Worm (Caenorhabditis elegans) whole organism, L1 larva: Measurements from ENCODE around the gene nas-4.
A peak's percentile ranks its signal among the peaks of the same experiment; 100 is the strongest.

Experiments
- C04F5.9 ChIP-seq: sonication (generic microtip); optimal IDR thresholded peaks from 2 replicates; lab custom pipeline; 2016; ENCODE audit warnings: missing genetic modification characterization, missing compliant biosample characterization
- C16A3.4 ChIP-seq: fragments of 150-350 bp; optimal IDR thresholded peaks from 2 replicates; lab custom pipeline; 2014; ENCODE audit warnings: missing biosample characterization, missing genetic modification characterization
- C34B4.2 ChIP-seq: sonication (generic microtip); optimal IDR thresholded peaks from 2 replicates; lab custom pipeline; 2017; ENCODE audit warnings: mild to moderate bottlenecking, missing genetic modification characterization, missing compliant biosample characterization
- F16B12.6 ChIP-seq: fragments of 150-350 bp; optimal IDR thresholded peaks from 2 replicates; lab custom pipeline; 2014; ENCODE audit warnings: missing biosample characterization, missing genetic modification characterization
- Y116A8C.19 ChIP-seq: sonication (generic microtip); optimal IDR thresholded peaks from 2 replicates; lab custom pipeline; 2016; ENCODE audit warnings: missing compliant biosample characterization, missing genetic modification characterization, borderline replicate concordance
- alr-1 ChIP-seq: fragments of 200-800 bp; sonication (Bioruptor generic); optimal IDR thresholded peaks from 2 replicates; lab custom pipeline; 2018; ENCODE audit warnings: borderline replicate concordance, mild to moderate bottlenecking, missing genetic modification characterization, missing compliant biosample characterization
- ama-1 ChIP-seq: fragments of 150-350 bp; optimal IDR thresholded peaks from 2 replicates; lab custom pipeline; 2014
- blmp-1 ChIP-seq: fragments of 150-350 bp; optimal IDR thresholded peaks from 2 replicates; lab custom pipeline; 2014; ENCODE audit warnings: missing biosample characterization, missing genetic modification characterization
- ceh-88 ChIP-seq: fragments of 200-800 bp; sonication (Bioruptor generic); IDR thresholded peaks from 2 replicates; pipeline ENCODE4 v1.3.6; 2022; ENCODE audit warnings: missing genetic modification characterization, missing compliant biosample characterization
- ceh-90 ChIP-seq: sonication (generic microtip); optimal IDR thresholded peaks from 2 replicates; lab custom pipeline; 2016; ENCODE audit warnings: missing genetic modification characterization, missing compliant biosample characterization
- dpl-1 ChIP-seq, 3 experiments: fragments of 150-350 bp in 2 of 3; sonication (generic microtip) in 1 of 3; optimal IDR thresholded peaks; 2 replicates each; lab custom pipeline; 2014 to 2017; ENCODE audit warnings: missing biosample characterization in 3 of 3, missing genetic modification characterization in 3 of 3, missing genetic modification reagents in 3 of 3
- efl-1 ChIP-seq, 4 experiments: fragments of 150-350 bp; optimal IDR thresholded peaks in 3 of 4; peaks in 1 of 4; 1 replicate in 1 of 4; 2 replicates in 3 of 4; lab custom pipeline; 2014; ENCODE audit warnings: missing biosample characterization in 2 of 4, missing genetic modification characterization in 2 of 4, missing genetic modification reagents in 2 of 4
- elt-3 ChIP-seq, 6 experiments: fragments of 150-350 bp in 1 of 6; sonication (generic microtip); optimal IDR thresholded peaks; 2 replicates each; lab custom pipeline; 2017 to 2018; ENCODE audit warnings: missing biosample characterization in 6 of 6, missing genetic modification characterization in 6 of 6, inconsistent platforms in 1 of 6
- fkh-10 ChIP-seq: sonication (generic microtip); optimal IDR thresholded peaks from 2 replicates; lab custom pipeline; 2017; ENCODE audit warnings: missing biosample characterization, missing genetic modification reagents, missing genetic modification characterization
- fkh-8 ChIP-seq: sonication (generic microtip); optimal IDR thresholded peaks from 2 replicates; lab custom pipeline; 2016; ENCODE audit warnings: mild to moderate bottlenecking, missing genetic modification characterization, missing compliant biosample characterization
- fos-1 ChIP-seq: fragments of 150-350 bp; optimal IDR thresholded peaks from 2 replicates; lab custom pipeline; 2014; ENCODE audit warnings: missing biosample characterization, missing genetic modification characterization
- grh-1 ChIP-seq: fragments of 200-800 bp; sonication (Bioruptor generic); IDR thresholded peaks from 2 replicates; pipeline ENCODE4 v1.3.6; 2022; ENCODE audit warnings: missing genetic modification reagents, missing genetic modification characterization, missing compliant biosample characterization
- hlh-17 ChIP-seq: fragments of 200-800 bp; sonication (Bioruptor generic); optimal IDR thresholded peaks from 2 replicates; lab custom pipeline; 2018; ENCODE audit warnings: missing genetic modification characterization, mild to moderate bottlenecking, missing compliant biosample characterization, moderate library complexity, borderline replicate concordance
- hlh-4 ChIP-seq: sonication (generic microtip); optimal IDR thresholded peaks from 2 replicates; lab custom pipeline; 2016; ENCODE audit warnings: mild to moderate bottlenecking, missing genetic modification characterization, missing compliant biosample characterization
- hpl-2 ChIP-seq: fragments of 150-350 bp; optimal IDR thresholded peaks from 2 replicates; lab custom pipeline; 2014; ENCODE audit warnings: missing biosample characterization, missing genetic modification reagents, missing genetic modification characterization
- irx-1 ChIP-seq: sonication (generic microtip); optimal IDR thresholded peaks from 2 replicates; lab custom pipeline; 2016; ENCODE audit warnings: missing genetic modification characterization, missing compliant biosample characterization
- lin-15B ChIP-seq: fragments of 150-350 bp; sonication (generic microtip); optimal IDR thresholded peaks from 3 replicates; lab custom pipeline; 2014; ENCODE audit warnings: missing biosample characterization, missing genetic modification characterization
- lin-35 ChIP-seq, 2 experiments: fragments of 150-350 bp; optimal IDR thresholded peaks; 2 replicates each; lab custom pipeline; 2014; ENCODE audit warnings: missing biosample characterization in 2 of 2, missing genetic modification characterization in 2 of 2, missing genetic modification reagents in 2 of 2
- lin-39 ChIP-seq: fragments of 150-350 bp; optimal IDR thresholded peaks from 2 replicates; lab custom pipeline; 2014; ENCODE audit warnings: missing biosample characterization, missing genetic modification reagents, missing genetic modification characterization
- lsy-2 ChIP-seq, 2 experiments: fragments of 150-350 bp; optimal IDR thresholded peaks; 2 replicates each; lab custom pipeline; 2014; ENCODE audit warnings: missing biosample characterization in 2 of 2, missing genetic modification characterization in 2 of 2
- mab-9 ChIP-seq: fragments of 200-800 bp; sonication (Bioruptor generic); IDR thresholded peaks from 2 replicates; pipeline ENCODE4 v1.3.6; 2022; ENCODE audit warnings: missing genetic modification reagents, missing genetic modification characterization, missing compliant biosample characterization
- mef-2 ChIP-seq: fragments of 150-350 bp; optimal IDR thresholded peaks from 2 replicates; lab custom pipeline; 2014; ENCODE audit warnings: missing biosample characterization, missing genetic modification characterization
- nhr-12 ChIP-seq: sonication (generic microtip); optimal IDR thresholded peaks from 2 replicates; lab custom pipeline; 2017; ENCODE audit warnings: missing biosample characterization, missing genetic modification characterization
- nhr-19 ChIP-seq: fragments of 200-800 bp; sonication (Bioruptor generic); conservative IDR thresholded peaks from 2 replicates; pipeline ENCODE4 v1.3.6; 2022; ENCODE audit warnings: missing genetic modification characterization, missing compliant biosample characterization
- nhr-71 ChIP-seq: sonication (generic microtip); optimal IDR thresholded peaks from 2 replicates; lab custom pipeline; 2016; ENCODE audit warnings: mild to moderate bottlenecking, missing genetic modification characterization, moderate library complexity, missing compliant biosample characterization
- nhr-76 ChIP-seq: sonication (generic microtip); optimal IDR thresholded peaks from 2 replicates; lab custom pipeline; 2017; ENCODE audit warnings: missing biosample characterization, missing genetic modification characterization
- nhr-77 ChIP-seq: fragments of 150-350 bp; optimal IDR thresholded peaks from 2 replicates; lab custom pipeline; 2014; ENCODE audit warnings: missing biosample characterization, missing genetic modification characterization
- nhr-84 ChIP-seq: sonication (generic microtip); optimal IDR thresholded peaks from 2 replicates; lab custom pipeline; 2017; ENCODE audit warnings: missing biosample characterization, missing genetic modification characterization
- pag-3 ChIP-seq: sonication (generic microtip); optimal IDR thresholded peaks from 2 replicates; lab custom pipeline; 2017; ENCODE audit warnings: missing genetic modification characterization, mild to moderate bottlenecking, missing compliant biosample characterization, antibody characterized with exemption, borderline replicate concordance; ENCODE audit not compliant: insufficient read depth
- pax-3 ChIP-seq: fragments of 200-800 bp; sonication (Bioruptor generic); optimal IDR thresholded peaks from 2 replicates; lab custom pipeline; 2018; ENCODE audit warnings: mild to moderate bottlenecking, missing genetic modification characterization, moderate library complexity, missing compliant biosample characterization
- rnt-1 ChIP-seq: sonication (generic microtip); optimal IDR thresholded peaks from 2 replicates; lab custom pipeline; 2016; ENCODE audit warnings: mild to moderate bottlenecking, missing genetic modification characterization, moderate library complexity, missing compliant biosample characterization
- skn-1 ChIP-seq: fragments of 150-350 bp; optimal IDR thresholded peaks from 2 replicates; lab custom pipeline; 2014; ENCODE audit warnings: missing biosample characterization, missing genetic modification characterization
- snpc-4 ChIP-seq: fragments of 150-350 bp; optimal IDR thresholded peaks from 2 replicates; lab custom pipeline; 2014; ENCODE audit warnings: missing biosample characterization, missing genetic modification characterization
- snu-23 ChIP-seq: sonication (generic microtip); optimal IDR thresholded peaks from 2 replicates; lab custom pipeline; 2016; ENCODE audit warnings: missing genetic modification characterization, missing compliant biosample characterization
- sox-4 ChIP-seq: sonication (generic microtip); optimal IDR thresholded peaks from 2 replicates; lab custom pipeline; 2016; ENCODE audit warnings: missing genetic modification characterization, missing compliant biosample characterization
- sptf-1 ChIP-seq: fragments of 150-350 bp; optimal IDR thresholded peaks from 2 replicates; lab custom pipeline; 2014; ENCODE audit warnings: missing biosample characterization, missing genetic modification characterization
- sup-37 ChIP-seq: fragments of 200-800 bp; sonication (Bioruptor generic); optimal IDR thresholded peaks from 2 replicates; lab custom pipeline; 2018; ENCODE audit warnings: mild to moderate bottlenecking, missing genetic modification characterization, missing compliant biosample characterization
- swsn-7 ChIP-seq: sonication (generic microtip); optimal IDR thresholded peaks from 2 replicates; lab custom pipeline; 2016; ENCODE audit warnings: missing genetic modification characterization, missing compliant biosample characterization
- tbx-2 ChIP-seq: sonication (generic microtip); optimal IDR thresholded peaks from 2 replicates; lab custom pipeline; 2016; ENCODE audit warnings: missing genetic modification characterization, missing compliant biosample characterization
- unc-130 ChIP-seq: fragments of 150-350 bp; optimal IDR thresholded peaks from 2 replicates; lab custom pipeline; 2017; ENCODE audit warnings: missing biosample characterization, missing genetic modification characterization, inconsistent platforms
- unc-62 ChIP-seq: fragments of 150-350 bp; optimal IDR thresholded peaks from 2 replicates; lab custom pipeline; 2014; ENCODE audit warnings: missing biosample characterization, missing genetic modification reagents, missing genetic modification characterization
- unc-86 ChIP-seq: sonication (generic microtip); optimal IDR thresholded peaks from 2 replicates; lab custom pipeline; 2016; ENCODE audit warnings: missing genetic modification characterization, missing compliant biosample characterization
- vab-15 ChIP-seq: sonication (generic microtip); optimal IDR thresholded peaks from 2 replicates; lab custom pipeline; 2017; ENCODE audit warnings: missing genotype, mild to moderate bottlenecking, missing genetic modification characterization, missing compliant biosample characterization
- zip-4 ChIP-seq: fragments of 200-800 bp; sonication (Bioruptor generic); optimal IDR thresholded peaks from 2 replicates; lab custom pipeline; 2018; ENCODE audit warnings: mild to moderate bottlenecking, missing genetic modification characterization, moderate library complexity, missing compliant biosample characterization
- ztf-4 ChIP-seq: fragments of 150-350 bp; optimal IDR thresholded peaks from 2 replicates; lab custom pipeline; 2014; ENCODE audit warnings: missing biosample characterization, missing genetic modification characterization

nas-4 gene

DNA sequence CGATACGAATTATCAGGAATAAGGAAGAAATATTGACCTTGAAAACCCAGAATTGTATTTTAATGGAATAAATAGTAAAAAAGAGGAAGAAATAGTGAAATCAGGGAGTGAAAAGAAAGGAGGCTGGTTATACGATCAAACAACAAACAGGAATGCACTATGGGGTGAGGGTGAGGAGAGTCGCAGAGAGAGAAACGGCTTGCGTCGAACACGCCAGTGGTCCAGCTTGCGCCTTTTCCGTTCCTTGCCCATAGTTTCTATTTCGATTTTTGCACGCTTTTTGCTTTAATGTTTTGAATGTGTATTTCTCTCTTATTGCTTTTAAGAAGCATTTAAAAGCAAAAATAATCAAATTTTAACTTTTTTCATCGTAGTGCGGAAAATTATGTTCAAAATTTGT is 38.2 kb upstream of the nas-4 start (continued):
- TF ChIP-seq pag-3 (tag; lab: Kevin White, UChicago) (no peak), unc-62 (GFP tag; lab: Kevin White, UChicago) (no peak), unc-130 (tag; lab: Kevin White, UChicago) (no peak), dpl-1 (GFP tag; optimal IDR thresholded peaks at IDR 0.05; lab: Kevin White, UChicago) (peak; percentile 73 to 79 (median 76)), zip-4 (GFP tag; lab: Kevin White, UChicago) (no peak), Y116A8C.19 (tag; lab: Kevin White, UChicago) (no peak), nhr-12 (tag; lab: Kevin White, UChicago) (no peak), C04F5.9 (tag; lab: Kevin White, UChicago) (no peak), fkh-8 (tag; lab: Kevin White, UChicago) (peak; percentile 75), nhr-77 (tag; lab: Kevin White, UChicago) (peak; percentile 85), vab-15 (tag; lab: Kevin White, UChicago) (no peak)

DNA sequence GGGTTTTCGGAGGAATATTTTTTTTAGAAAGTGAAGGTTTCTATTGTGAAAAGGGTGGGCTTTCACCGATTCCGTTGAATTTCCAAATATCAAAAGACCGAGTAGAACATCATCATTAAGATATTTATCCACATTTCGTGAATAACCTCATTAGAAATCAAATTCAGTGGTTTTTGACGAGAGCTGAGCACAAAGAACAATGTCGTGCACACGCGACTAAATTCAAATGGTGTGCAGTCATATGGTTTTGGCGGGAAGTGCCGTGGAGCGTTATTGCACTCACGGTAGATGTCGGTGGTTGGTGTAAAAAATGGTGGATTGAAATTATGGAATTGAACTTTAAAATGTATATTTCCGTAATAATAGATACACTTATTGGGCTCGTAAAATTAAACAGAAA is 37.2 kb upstream of the nas-4 start:
- TF ChIP-seq swsn-7 (tag; lab: Kevin White, UChicago): no peak
- no peak for TF ChIP-seq nhr-77 (tag; lab: Kevin White, UChicago)
- no peak for TF ChIP-seq nhr-12 (tag; lab: Kevin White, UChicago)
- TF ChIP-seq alr-1 (tag; lab: Kevin White, UChicago): no peak
- TF ChIP-seq snu-23 (GFP tag; lab: Kevin White, UChicago): no peak
- TF ChIP-seq hlh-17: no peak
- TF ChIP-seq efl-1 (optimal IDR thresholded peaks at IDR 0.05; lab: Kevin White, UChicago): peak; percentile 38 to 75
- peak; percentile 53 to 94 for TF ChIP-seq efl-1 (GFP tag; optimal IDR thresholded peaks at IDR 0.05 in 1 of 2; lab: Kevin White, UChicago)
- peak; percentile 20 to 76 (median 64) for TF ChIP-seq dpl-1 (GFP tag; optimal IDR thresholded peaks at IDR 0.05; lab: Kevin White, UChicago)
- no peak for TF ChIP-seq fkh-10
- TF ChIP-seq grh-1: no peak
- TF ChIP-seq ceh-90: no peak
- no peak for TF ChIP-seq F16B12.6 (tag; lab: Kevin White, UChicago)
- TF ChIP-seq nhr-19 (GFP tag; lab: Robert Waterston, UW): no peak
- no peak for TF ChIP-seq tbx-2
- no peak for TF ChIP-seq lin-39 (tag; lab: Kevin White, UChicago)
- TF ChIP-seq mef-2 (tag; lab: Kevin White, UChicago): no peak
- TF ChIP-seq skn-1 (tag; lab: Kevin White, UChicago): no peak
- no peak for TF ChIP-seq sox-4
- TF ChIP-seq lsy-2 (tag; optimal IDR thresholded peaks at IDR 0.05; lab: Kevin White, UChicago): peak in 1 of 2 experiments; percentile 31
- TF ChIP-seq fos-1 (tag; lab: Kevin White, UChicago): no peak
- TF ChIP-seq C16A3.4: no peak
- TF ChIP-seq ceh-88 (GFP tag; lab: Robert Waterston, UW): no peak
- TF ChIP-seq sptf-1: no peak
- no peak for TF ChIP-seq unc-62 (GFP tag; lab: Kevin White, UChicago)
- no peak for TF ChIP-seq hpl-2 (GFP tag; lab: Kevin White, UChicago)
- peak; percentile 19 for TF ChIP-seq nhr-71
- TF ChIP-seq ztf-4: no peak
- peak; percentile 29 to 54 for TF ChIP-seq lin-35 (GFP tag; optimal IDR thresholded peaks at IDR 0.05; lab: Kevin White, UChicago)
- no peak for TF ChIP-seq unc-86
- no peak for TF ChIP-seq hlh-4
- no peak for TF ChIP-seq sup-37 (GFP tag; lab: Kevin White, UChicago)
- no peak for TF ChIP-seq nhr-84
- no peak for TF ChIP-seq pag-3 (tag; lab: Kevin White, UChicago)
- no peak for TF ChIP-seq lin-15B (tag; lab: Kevin White, UChicago)
- TF ChIP-seq pax-3 (tag; lab: Kevin White, UChicago): no peak
- TF ChIP-seq rnt-1 (tag; lab: Kevin White, UChicago): no peak
- TF ChIP-seq blmp-1 (tag; lab: Kevin White, UChicago): peak; percentile 60
- TF ChIP-seq ama-1 (lab: Kevin White, UChicago): no peak
- TF ChIP-seq mab-9: no peak
- no peak for TF ChIP-seq zip-4 (GFP tag; lab: Kevin White, UChicago)
- TF ChIP-seq snpc-4: no peak
- TF ChIP-seq nhr-76 (tag; lab: Kevin White, UChicago): no peak
- TF ChIP-seq fkh-8 (tag; lab: Kevin White, UChicago): no peak
- TF ChIP-seq elt-3 (tag; optimal IDR thresholded peaks at IDR 0.05; lab: Kevin White, UChicago): no peak
- no peak for TF ChIP-seq irx-1 (tag; lab: Kevin White, UChicago)
- no peak for TF ChIP-seq C34B4.2 (tag; lab: Kevin White, UChicago)
